Worm (Caenorhabditis elegans) whole organism, L4 larva: ENCODE measurements around the gene F13B12.1.

Experiments
- F26F4.8 ChIP-seq: fragments of 200-800 bp; sonication (Bioruptor generic); conservative IDR thresholded peaks from 2 replicates; pipeline ENCODE4 v1.3.6; 2022; ENCODE audit warnings: missing genetic modification characterization, missing compliant biosample characterization
- F37D6.2 ChIP-seq: sonication (generic microtip); optimal IDR thresholded peaks from 2 replicates; lab custom pipeline; 2016; ENCODE audit warnings: mild to moderate bottlenecking, missing genetic modification characterization, missing compliant biosample characterization
- Y5F2A.4 ChIP-seq: fragments of 200-800 bp; sonication (Bioruptor generic); optimal IDR thresholded peaks from 2 replicates; lab custom pipeline; 2018; ENCODE audit warnings: mild to moderate bottlenecking, missing genetic modification characterization, missing compliant biosample characterization
- ZK546.5 ChIP-seq, 2 experiments: sonication (generic microtip); optimal IDR thresholded peaks; 2 replicates each; lab custom pipeline; 2017; ENCODE audit warnings: missing biosample characterization in 2 of 2, missing genetic modification characterization in 2 of 2
- aha-1 ChIP-seq: fragments of 150-350 bp; peaks from one replicate; lab custom pipeline; 2014; ENCODE audit warnings: missing biosample characterization, missing genetic modification characterization
- arid-1 ChIP-seq: fragments of 200-800 bp; sonication (Bioruptor generic); conservative IDR thresholded peaks from 2 replicates; pipeline ENCODE4 v1.3.6; 2022; ENCODE audit warnings: missing genetic modification reagents, missing genetic modification characterization, missing compliant biosample characterization
- ceh-62 ChIP-seq: sonication (generic microtip); optimal IDR thresholded peaks from 2 replicates; lab custom pipeline; 2017; ENCODE audit warnings: missing biosample characterization, missing genetic modification characterization
- ceh-82 ChIP-seq: sonication (generic microtip); optimal IDR thresholded peaks from 2 replicates; lab custom pipeline; 2017; ENCODE audit warnings: missing biosample characterization, missing genetic modification characterization
- ces-1 ChIP-seq: fragments of 150-350 bp; sonication (generic microtip); optimal IDR thresholded peaks from 4 replicates; lab custom pipeline; 2014; ENCODE audit warnings: missing biosample characterization, missing genetic modification reagents, missing genetic modification characterization
- cey-2 ChIP-seq: sonication (generic microtip); optimal IDR thresholded peaks from 3 replicates; lab custom pipeline; 2017; ENCODE audit warnings: missing genetic modification characterization, mild to moderate bottlenecking, missing compliant biosample characterization, antibody characterized with exemption, borderline replicate concordance; ENCODE audit not compliant: insufficient read depth
- daf-19 ChIP-seq: fragments of 200-800 bp; sonication (Bioruptor generic); conservative IDR thresholded peaks from 2 replicates; pipeline ENCODE4 v1.3.6; 2022; ENCODE audit warnings: missing genetic modification characterization, missing compliant biosample characterization
- dmd-6 ChIP-seq: fragments of 200-800 bp; sonication (Bioruptor generic); IDR thresholded peaks from 2 replicates; pipeline ENCODE4 v1.3.6; 2022; ENCODE audit warnings: missing genetic modification reagents, missing genetic modification characterization, missing compliant biosample characterization
- dmd-8 ChIP-seq: fragments of 200-800 bp; sonication (Bioruptor generic); IDR thresholded peaks from 2 replicates; pipeline ENCODE4 v1.3.6; 2022; ENCODE audit warnings: missing genetic modification characterization, missing compliant biosample characterization
- dmd-9 ChIP-seq: fragments of 200-800 bp; sonication (Bioruptor generic); IDR thresholded peaks from 2 replicates; pipeline ENCODE4 v1.3.6; 2022; ENCODE audit warnings: missing genetic modification reagents, missing genetic modification characterization, missing compliant biosample characterization
- dpl-1 ChIP-seq: fragments of 150-350 bp; optimal IDR thresholded peaks from 2 replicates; lab custom pipeline; 2014; ENCODE audit warnings: missing biosample characterization, missing genetic modification reagents, missing genetic modification characterization
- dve-1 ChIP-seq: sonication (generic microtip); optimal IDR thresholded peaks from 2 replicates; lab custom pipeline; 2017; ENCODE audit warnings: antibody characterized with exemption, mild to moderate bottlenecking, missing genetic modification characterization, missing compliant biosample characterization; ENCODE audit not compliant: insufficient read depth
- gei-8 ChIP-seq: fragments of 200-800 bp; sonication (Bioruptor generic); optimal IDR thresholded peaks from 2 replicates; lab custom pipeline; 2018; ENCODE audit warnings: mild to moderate bottlenecking, missing genetic modification characterization, missing compliant biosample characterization
- hif-1 ChIP-seq, 2 experiments: sonication (generic microtip); optimal IDR thresholded peaks; 2 replicates each; lab custom pipeline; 2016 to 2017; ENCODE audit warnings: missing compliant biosample characterization in 2 of 2, missing genetic modification characterization in 2 of 2, missing genetic modification reagents in 2 of 2, missing genotype in 2 of 2, mild to moderate bottlenecking in 1 of 2
- hlh-11 ChIP-seq: fragments of 200-800 bp; sonication (Bioruptor generic); optimal IDR thresholded peaks from 2 replicates; lab custom pipeline; 2018; ENCODE audit warnings: mild to moderate bottlenecking, missing genetic modification characterization, missing compliant biosample characterization
- hmg-1.1 ChIP-seq: fragments of 200-800 bp; sonication (Bioruptor generic); IDR thresholded peaks from 2 replicates; pipeline ENCODE4 v1.3.6; 2022; ENCODE audit warnings: missing genetic modification reagents, missing genetic modification characterization, missing compliant biosample characterization
- jun-1 ChIP-seq: fragments of 150-350 bp; optimal IDR thresholded peaks from 2 replicates; lab custom pipeline; 2014; ENCODE audit warnings: missing biosample characterization, missing genetic modification reagents, missing genetic modification characterization
- lim-7 ChIP-seq: fragments of 200-800 bp; sonication (Bioruptor generic); IDR thresholded peaks from 2 replicates; pipeline ENCODE4 v1.3.6; 2022; ENCODE audit warnings: missing genetic modification characterization, missing compliant biosample characterization
- lin-1 ChIP-seq: fragments of 200-800 bp; sonication (Bioruptor generic); IDR thresholded peaks from 2 replicates; pipeline ENCODE4 v1.3.6; 2022; ENCODE audit warnings: missing genetic modification reagents, missing genetic modification characterization, missing compliant biosample characterization
- lin-15B ChIP-seq: fragments of 150-350 bp; sonication (generic microtip); optimal IDR thresholded peaks from 3 replicates; lab custom pipeline; 2014; ENCODE audit warnings: missing biosample characterization, missing genetic modification characterization
- lin-29 ChIP-seq: fragments of 200-800 bp; sonication (Bioruptor generic); IDR thresholded peaks from 2 replicates; pipeline ENCODE4 v1.3.6; 2022; ENCODE audit warnings: missing genetic modification reagents, missing genetic modification characterization, missing compliant biosample characterization
- lin-39 ChIP-seq: fragments of 150-350 bp; optimal IDR thresholded peaks from 2 replicates; lab custom pipeline; 2014; ENCODE audit warnings: missing biosample characterization, missing genetic modification reagents, missing genetic modification characterization
- lsy-2 ChIP-seq, 2 experiments: fragments of 150-350 bp in 1 of 2; sonication (generic microtip) in 1 of 2; optimal IDR thresholded peaks; 2 replicates each; lab custom pipeline; 2014 to 2017; ENCODE audit warnings: missing biosample characterization in 2 of 2, missing genetic modification characterization in 2 of 2
- madf-5 ChIP-seq, 2 experiments: fragments of 200-800 bp; sonication (Bioruptor generic); IDR thresholded peaks; 2 replicates each; pipeline ENCODE4 v1.3.6; 2022; ENCODE audit warnings: missing compliant biosample characterization in 2 of 2, missing genetic modification characterization in 2 of 2
- madf-9 ChIP-seq: fragments of 200-800 bp; sonication (Bioruptor generic); conservative IDR thresholded peaks from 2 replicates; pipeline ENCODE4 v1.3.6; 2022; ENCODE audit warnings: missing genetic modification reagents, missing genetic modification characterization, missing compliant biosample characterization
- nhr-102 ChIP-seq: sonication (generic microtip); optimal IDR thresholded peaks from 2 replicates; lab custom pipeline; 2016; ENCODE audit warnings: mild to moderate bottlenecking, missing genetic modification characterization, moderate library complexity, missing compliant biosample characterization
- nhr-28 ChIP-seq: fragments of 150-350 bp; optimal IDR thresholded peaks from 2 replicates; lab custom pipeline; 2014; ENCODE audit warnings: missing biosample characterization, missing genetic modification characterization
- nhr-41 ChIP-seq: fragments of 200-800 bp; sonication (Bioruptor generic); IDR thresholded peaks from 2 replicates; pipeline ENCODE4 v1.3.6; 2022; ENCODE audit warnings: missing genetic modification reagents, missing genetic modification characterization, missing compliant biosample characterization
- nhr-42 ChIP-seq: fragments of 200-800 bp; sonication (Bioruptor generic); IDR thresholded peaks from 2 replicates; pipeline ENCODE4 v1.3.6; 2022; ENCODE audit warnings: missing genetic modification characterization, missing compliant biosample characterization
- nhr-6 ChIP-seq: fragments of 150-350 bp; optimal IDR thresholded peaks from 2 replicates; lab custom pipeline; 2014; ENCODE audit warnings: missing biosample characterization, missing genetic modification characterization
- nhr-77 ChIP-seq: fragments of 150-350 bp; optimal IDR thresholded peaks from 2 replicates; lab custom pipeline; 2014; ENCODE audit warnings: missing biosample characterization, missing genetic modification characterization
- pha-4 ChIP-seq, 2 experiments: fragments of 150-350 bp in 1 of 2; fragments of 200-800 bp in 1 of 2; sonication (Bioruptor generic) in 1 of 2; IDR thresholded peaks in 1 of 2; optimal IDR thresholded peaks in 1 of 2; 2 replicates each; pipeline versions ENCODE4 v1.3.6 to Lab custom; 2014 to 2022; ENCODE audit warnings: missing genetic modification characterization in 2 of 2, missing genetic modification reagents in 2 of 2, missing biosample characterization in 1 of 2, missing compliant biosample characterization in 1 of 2
- rbr-2 ChIP-seq: sonication (generic microtip); optimal IDR thresholded peaks from 2 replicates; lab custom pipeline; 2016; ENCODE audit warnings: missing genotype, missing genetic modification characterization, missing compliant biosample characterization
- skn-1 ChIP-seq: fragments of 150-350 bp; optimal IDR thresholded peaks from 2 replicates; lab custom pipeline; 2014; ENCODE audit warnings: missing biosample characterization, missing genetic modification characterization
- snpc-4 ChIP-seq: fragments of 150-350 bp; optimal IDR thresholded peaks from 2 replicates; lab custom pipeline; 2014; ENCODE audit warnings: missing biosample characterization, missing genetic modification characterization
- spr-3 ChIP-seq: fragments of 200-800 bp; sonication (Bioruptor generic); optimal IDR thresholded peaks from 2 replicates; lab custom pipeline; 2018; ENCODE audit warnings: mild to moderate bottlenecking, missing genetic modification characterization, missing compliant biosample characterization
- unc-130 ChIP-seq: sonication (generic microtip); optimal IDR thresholded peaks from 2 replicates; lab custom pipeline; 2016; ENCODE audit warnings: missing genetic modification reagents, missing genetic modification characterization, missing compliant biosample characterization
- unc-39 ChIP-seq: sonication (generic microtip); optimal IDR thresholded peaks from 2 replicates; lab custom pipeline; 2017; ENCODE audit warnings: missing biosample characterization, missing genetic modification characterization
- unc-62 ChIP-seq, 3 experiments: fragments of 150-350 bp in 1 of 3; sonication (generic microtip); optimal IDR thresholded peaks in 2 of 3; peaks in 1 of 3; 1 replicate in 1 of 3; 2 replicates in 2 of 3; lab custom pipeline; 2014 to 2017; ENCODE audit warnings: missing biosample characterization in 3 of 3, missing genetic modification characterization in 3 of 3, missing genetic modification reagents in 3 of 3, missing genotype in 1 of 3
- zip-2 ChIP-seq: fragments of 150-350 bp; optimal IDR thresholded peaks from 2 replicates; lab custom pipeline; 2014; ENCODE audit warnings: missing biosample characterization, missing genetic modification characterization

F13B12.1 gene

DNA sequence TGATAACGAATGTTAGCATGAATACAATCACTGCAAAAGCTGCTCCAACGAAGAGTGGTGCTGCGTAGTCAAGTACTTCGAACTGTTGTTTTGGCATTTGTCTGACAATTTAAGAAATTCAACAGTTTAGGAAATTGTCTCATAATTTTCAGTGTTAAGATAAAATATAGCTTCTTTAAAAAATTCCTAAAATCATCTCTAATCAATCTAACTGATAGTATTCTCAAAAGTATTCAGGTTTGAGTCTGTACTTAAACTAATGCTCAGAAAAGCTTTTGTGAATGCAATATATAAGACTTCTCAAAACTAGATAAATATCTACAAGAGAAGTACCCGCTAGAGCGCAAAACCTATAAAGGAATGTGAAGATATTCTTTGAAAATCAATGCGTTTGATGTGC, 29.6 kb downstream of the F13B12.1 start, which contains the start of gene R10H10.4:
Gene R10H10.4 (minus strand): TSS at position 101 of the 400 bp plus-strand sequence.
- no peak for TF ChIP-seq lin-15B
- TF ChIP-seq Y5F2A.4 (GFP tag; lab: Kevin White, UChicago): no peak
- no peak for TF ChIP-seq lin-29 (GFP tag; lab: Robert Waterston, UW)
- TF ChIP-seq ZK546.5 (tag; optimal IDR thresholded peaks at IDR 0.05; lab: Kevin White, UChicago): no peak
- TF ChIP-seq spr-3 (GFP tag; lab: Kevin White, UChicago): no peak
- no peak for TF ChIP-seq ceh-82 (tag; lab: Kevin White, UChicago)
- no peak for TF ChIP-seq nhr-41 (GFP tag; lab: Robert Waterston, UW)
- no peak for TF ChIP-seq cey-2 (tag; lab: Kevin White, UChicago)
- TF ChIP-seq, all 104 proteins: peak for 0

DNA sequence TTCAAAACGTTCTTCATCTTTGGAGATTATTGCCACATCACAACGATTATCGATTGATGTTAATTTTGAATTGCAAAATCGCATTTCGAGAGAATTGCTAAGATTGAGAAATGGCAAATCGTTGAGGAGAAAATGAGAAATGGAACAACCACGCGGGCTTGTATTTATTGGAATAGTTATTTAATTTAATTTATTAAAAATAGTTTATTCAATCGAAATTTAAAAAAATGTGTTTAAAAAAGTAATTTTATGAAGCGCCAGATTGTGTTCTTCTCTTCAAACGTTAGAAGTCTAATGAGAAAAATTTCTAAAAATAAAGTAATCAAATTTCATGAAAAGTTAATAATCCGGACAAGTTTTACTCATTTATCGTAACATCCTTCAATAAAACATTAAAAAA, 32.6 kb downstream of the F13B12.1 start, which contains the start of gene spe-26:
Gene spe-26 (minus strand): TSS at position 101 of the 400 bp plus-strand sequence.
- TF ChIP-seq unc-62 (GFP tag; optimal IDR thresholded peaks at IDR 0.05 in 1 of 2; lab: Kevin White, UChicago) (peak in 1 of 2 experiments; percentile 24), unc-62 (tag; optimal IDR thresholded peaks at IDR 0.05; lab: Kevin White, UChicago) (no peak), dmd-6 (GFP tag; lab: Robert Waterston, UW) (no peak), cey-2 (tag; lab: Kevin White, UChicago) (no peak), gei-8 (GFP tag; lab: Kevin White, UChicago) (no peak), madf-9 (GFP tag; lab: Robert Waterston, UW) (no peak), lin-1 (GFP tag; lab: Robert Waterston, UW) (no peak)

DNA sequence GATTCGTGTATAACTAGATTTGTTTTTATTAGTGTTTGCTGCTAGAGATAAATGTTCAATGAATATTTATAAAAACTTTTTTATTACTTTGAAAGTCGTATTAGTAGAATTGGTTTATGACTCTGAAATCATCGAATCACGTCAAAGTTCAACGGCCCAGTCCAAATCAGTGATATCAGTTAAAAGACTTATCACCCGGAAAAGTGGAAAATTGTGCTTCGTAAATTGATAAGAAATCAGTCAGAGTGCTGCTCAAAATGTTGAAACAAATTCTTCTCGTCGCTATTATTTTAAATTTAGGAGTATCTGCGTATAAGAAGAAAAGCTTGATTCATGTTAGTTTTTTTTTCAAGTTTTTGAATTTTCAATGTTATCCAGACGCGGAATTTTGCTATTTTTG, 36.2 kb downstream of the F13B12.1 start, which contains the start of gene R10H10.3:
Gene R10H10.3 (plus strand): TSS at position 243 of the 400 bp plus-strand sequence.
- TF ChIP-seq nhr-77 (peak; percentile 78), hlh-11 (tag; lab: Kevin White, UChicago) (peak; percentile 22), unc-130 (GFP tag; lab: Kevin White, UChicago) (no peak), lsy-2 (tag; optimal IDR thresholded peaks at IDR 0.05; lab: Kevin White, UChicago) (no peak), ces-1 (GFP tag; lab: Kevin White, UChicago) (no peak), zip-2 (no peak), dmd-6 (GFP tag; lab: Robert Waterston, UW) (peak; percentile 60), hmg-1.1 (GFP tag; lab: Robert Waterston, UW) (no peak), lin-1 (GFP tag; lab: Robert Waterston, UW) (no peak), dpl-1 (GFP tag; lab: Kevin White, UChicago) (no peak), madf-9 (GFP tag; lab: Robert Waterston, UW) (no peak), skn-1 (tag; lab: Kevin White, UChicago) (no peak), lin-15B (no peak), daf-19 (GFP tag; lab: Robert Waterston, UW) (no peak), aha-1 (tag; lab: Kevin White, UChicago) (peak; percentile 12), lim-7 (no peak), madf-5 (GFP tag; IDR thresholded peaks at IDR 0.05; lab: Robert Waterston, UW) (no peak), dmd-8 (GFP tag; lab: Robert Waterston, UW) (no peak), snpc-4 (tag; lab: Kevin White, UChicago) (no peak), jun-1 (tag; lab: Kevin White, UChicago) (no peak), nhr-42 (GFP tag; lab: Robert Waterston, UW) (no peak), lin-39 (no peak), F37D6.2 (tag; lab: Kevin White, UChicago) (no peak), lin-29 (GFP tag; lab: Robert Waterston, UW) (no peak), ZK546.5 (tag; optimal IDR thresholded peaks at IDR 0.05; lab: Kevin White, UChicago) (no peak), rbr-2 (no peak), pha-4 (GFP tag; IDR thresholded peaks at IDR 0.05; lab: Robert Waterston, UW) (no peak), pha-4 (tag; optimal IDR thresholded peaks at IDR 0.05; lab: Kevin White, UChicago) (no peak), F26F4.8 (GFP tag; lab: Robert Waterston, UW) (no peak), nhr-102 (tag; lab: Kevin White, UChicago) (no peak), nhr-28 (tag; lab: Kevin White, UChicago) (peak; percentile 69), nhr-6 (tag; lab: Kevin White, UChicago) (no peak), dmd-9 (GFP tag; lab: Robert Waterston, UW) (no peak), hif-1 (tag; optimal IDR thresholded peaks at IDR 0.05; lab: Kevin White, UChicago) (no peak), cey-2 (tag; lab: Kevin White, UChicago) (no peak), arid-1 (GFP tag; lab: Robert Waterston, UW) (no peak), dve-1 (tag; lab: Kevin White, UChicago) (peak; percentile 50), Y5F2A.4 (GFP tag; lab: Kevin White, UChicago) (no peak), nhr-41 (GFP tag; lab: Robert Waterston, UW) (no peak), unc-39 (tag; lab: Kevin White, UChicago) (no peak), ceh-62 (tag; lab: Kevin White, UChicago) (no peak)
